Worm (Caenorhabditis elegans) whole organism, late embryonic: Measurements from ENCODE around the gene W03D2.9.

Experiments
- F13H6.1 ChIP-seq: sonication (generic microtip); optimal IDR thresholded peaks from 2 replicates; lab custom pipeline; 2016; ENCODE audit warnings: missing genetic modification characterization, missing compliant biosample characterization
- K02D7.2 ChIP-seq: sonication (generic microtip); optimal IDR thresholded peaks from 2 replicates; lab custom pipeline; 2017; ENCODE audit warnings: mild to moderate bottlenecking, missing genetic modification characterization, missing compliant biosample characterization
- T23F11.4 ChIP-seq: fragments of 200-800 bp; sonication (Bioruptor generic); optimal IDR thresholded peaks from 2 replicates; lab custom pipeline; 2018; ENCODE audit warnings: mild to moderate bottlenecking, missing genetic modification characterization, missing compliant biosample characterization
- Y22D7AL.16 ChIP-seq: sonication (generic microtip); optimal IDR thresholded peaks from 2 replicates; lab custom pipeline; 2016; ENCODE audit warnings: missing genetic modification characterization, missing compliant biosample characterization
- ahr-1 ChIP-seq: sonication (generic microtip); optimal IDR thresholded peaks from 2 replicates; lab custom pipeline; 2016; ENCODE audit warnings: missing genetic modification characterization, missing compliant biosample characterization
- ceh-2 ChIP-seq: sonication (generic microtip); optimal IDR thresholded peaks from 2 replicates; lab custom pipeline; 2016; ENCODE audit warnings: missing genotype, missing genetic modification characterization, missing compliant biosample characterization
- ceh-30 ChIP-seq: fragments of 150-350 bp; optimal IDR thresholded peaks from 2 replicates; lab custom pipeline; 2014; ENCODE audit warnings: missing biosample characterization, missing genetic modification characterization
- ceh-34 ChIP-seq: sonication (generic microtip); optimal IDR thresholded peaks from 2 replicates; lab custom pipeline; 2016; ENCODE audit warnings: mild to moderate bottlenecking, missing genetic modification characterization, missing compliant biosample characterization
- ceh-45 ChIP-seq: fragments of 200-800 bp; sonication (Bioruptor generic); IDR thresholded peaks from 2 replicates; pipeline ENCODE4 v1.3.6; 2022; ENCODE audit warnings: missing genetic modification reagents, missing genetic modification characterization, missing compliant biosample characterization
- ceh-48 ChIP-seq: sonication (generic microtip); optimal IDR thresholded peaks from 2 replicates; lab custom pipeline; 2016; ENCODE audit warnings: missing genetic modification characterization, inconsistent platforms, missing compliant biosample characterization
- ceh-6 ChIP-seq: fragments of 200-800 bp; sonication (Bioruptor generic); optimal IDR thresholded peaks from 2 replicates; lab custom pipeline; 2018; ENCODE audit warnings: mild to moderate bottlenecking, missing genetic modification characterization, missing compliant biosample characterization
- ceh-9 ChIP-seq: sonication (generic microtip); optimal IDR thresholded peaks from 2 replicates; lab custom pipeline; 2016; ENCODE audit warnings: mild to moderate bottlenecking, missing genetic modification characterization, inconsistent platforms, missing compliant biosample characterization
- dmd-4 ChIP-seq: sonication (generic microtip); optimal IDR thresholded peaks from 2 replicates; lab custom pipeline; 2016; ENCODE audit warnings: borderline replicate concordance, missing genetic modification characterization, missing compliant biosample characterization
- elt-2 ChIP-seq: sonication (generic microtip); optimal IDR thresholded peaks from 2 replicates; lab custom pipeline; 2016; ENCODE audit warnings: missing genetic modification reagents, missing genetic modification characterization, missing compliant biosample characterization
- elt-4 ChIP-seq: sonication (generic microtip); optimal IDR thresholded peaks from 2 replicates; lab custom pipeline; 2016; ENCODE audit warnings: missing genetic modification characterization, missing compliant biosample characterization
- ets-4 ChIP-seq: sonication (generic microtip); optimal IDR thresholded peaks from 2 replicates; lab custom pipeline; 2016; ENCODE audit warnings: missing genetic modification characterization, missing compliant biosample characterization
- eyg-1 ChIP-seq: sonication (generic microtip); optimal IDR thresholded peaks from 2 replicates; lab custom pipeline; 2016; ENCODE audit warnings: missing genotype, missing genetic modification characterization, missing compliant biosample characterization
- fax-1 ChIP-seq: sonication (generic microtip); optimal IDR thresholded peaks from 2 replicates; lab custom pipeline; 2016; ENCODE audit warnings: missing genotype, missing genetic modification characterization, missing compliant biosample characterization
- fkh-10 ChIP-seq: fragments of 150-350 bp; optimal IDR thresholded peaks from 2 replicates; lab custom pipeline; 2014; ENCODE audit warnings: missing biosample characterization, missing genetic modification reagents, missing genetic modification characterization
- gmeb-2 ChIP-seq: sonication (generic microtip); optimal IDR thresholded peaks from 2 replicates; lab custom pipeline; 2016; ENCODE audit warnings: missing genetic modification characterization, inconsistent platforms, missing compliant biosample characterization
- hlh-13 ChIP-seq: fragments of 200-800 bp; sonication (Bioruptor generic); optimal IDR thresholded peaks from 2 replicates; lab custom pipeline; 2018; ENCODE audit warnings: mild to moderate bottlenecking, missing genetic modification characterization, missing compliant biosample characterization
- hlh-15 ChIP-seq: sonication (generic microtip); optimal IDR thresholded peaks from 2 replicates; lab custom pipeline; 2016; ENCODE audit warnings: missing genetic modification characterization, missing compliant biosample characterization
- hlh-8 ChIP-seq: sonication (generic microtip); optimal IDR thresholded peaks from 2 replicates; lab custom pipeline; 2016; ENCODE audit warnings: missing genotype, missing genetic modification characterization, missing compliant biosample characterization
- lin-11 ChIP-seq: fragments of 200-800 bp; sonication (Bioruptor generic); optimal IDR thresholded peaks from 2 replicates; lab custom pipeline; 2018; ENCODE audit warnings: mild to moderate bottlenecking, missing genetic modification characterization, missing compliant biosample characterization
- nfya-1 ChIP-seq: sonication (generic microtip); optimal IDR thresholded peaks from 2 replicates; lab custom pipeline; 2017; ENCODE audit warnings: missing genetic modification characterization, mild to moderate bottlenecking, missing compliant biosample characterization, antibody characterized with exemption, moderate library complexity
- nhr-232 ChIP-seq: sonication (generic microtip); optimal IDR thresholded peaks from 2 replicates; lab custom pipeline; 2016; ENCODE audit warnings: missing genetic modification characterization, missing compliant biosample characterization
- odd-2 ChIP-seq: sonication (generic microtip); optimal IDR thresholded peaks from 2 replicates; lab custom pipeline; 2017; ENCODE audit warnings: antibody characterized with exemption, mild to moderate bottlenecking, missing genetic modification characterization, missing compliant biosample characterization
- pag-3 ChIP-seq: sonication (generic microtip); optimal IDR thresholded peaks from 2 replicates; lab custom pipeline; 2016; ENCODE audit warnings: missing compliant biosample characterization, missing genetic modification characterization, borderline replicate concordance
- pax-1 ChIP-seq: fragments of 150-350 bp; optimal IDR thresholded peaks from 2 replicates; lab custom pipeline; 2014; ENCODE audit warnings: missing biosample characterization, missing genetic modification characterization
- pha-2 ChIP-seq: sonication (generic microtip); optimal IDR thresholded peaks from 2 replicates; lab custom pipeline; 2017; ENCODE audit warnings: mild to moderate bottlenecking, missing genetic modification characterization, missing compliant biosample characterization
- pqm-1 ChIP-seq: sonication (generic microtip); optimal IDR thresholded peaks from 2 replicates; lab custom pipeline; 2016; ENCODE audit warnings: missing genetic modification characterization, missing compliant biosample characterization
- pros-1 ChIP-seq: fragments of 150-350 bp; optimal IDR thresholded peaks from 2 replicates; lab custom pipeline; 2014; ENCODE audit warnings: missing biosample characterization, missing genetic modification reagents, missing genetic modification characterization
- rnt-1 ChIP-seq: sonication (generic microtip); optimal IDR thresholded peaks from 2 replicates; lab custom pipeline; 2016; ENCODE audit warnings: missing genetic modification characterization, missing compliant biosample characterization
- sox-4 ChIP-seq: sonication (generic microtip); optimal IDR thresholded peaks from 2 replicates; lab custom pipeline; 2017; ENCODE audit warnings: mild to moderate bottlenecking, missing genetic modification characterization, inconsistent platforms, missing compliant biosample characterization
- unc-55 ChIP-seq: sonication (generic microtip); optimal IDR thresholded peaks from 2 replicates; lab custom pipeline; 2017; ENCODE audit warnings: missing biosample characterization, missing genetic modification reagents, missing genetic modification characterization
- unc-86 ChIP-seq: sonication (generic microtip); optimal IDR thresholded peaks from 2 replicates; lab custom pipeline; 2016; ENCODE audit warnings: missing genetic modification characterization, missing compliant biosample characterization

The W03D2.9 gene

ce11 chrIV:4117432-4117831 lies 42.9 kb upstream of the W03D2.9 start, which contains the start of gene drd-50:
Gene drd-50, plus strand, starts transcription at chrIV:4117732.
- TF ChIP-seq nhr-232 (tag; lab: Kevin White, UChicago), result no peak
- TF ChIP-seq gmeb-2 (tag; lab: Kevin White, UChicago), result no peak
- no peak for TF ChIP-seq fkh-10 (GFP tag; lab: Kevin White, UChicago)
- no peak for TF ChIP-seq ets-4
- no peak for TF ChIP-seq unc-86 (tag; lab: Kevin White, UChicago)
- no peak for TF ChIP-seq ceh-30 (tag; lab: Kevin White, UChicago)
- TF ChIP-seq odd-2, result no peak

DNA sequence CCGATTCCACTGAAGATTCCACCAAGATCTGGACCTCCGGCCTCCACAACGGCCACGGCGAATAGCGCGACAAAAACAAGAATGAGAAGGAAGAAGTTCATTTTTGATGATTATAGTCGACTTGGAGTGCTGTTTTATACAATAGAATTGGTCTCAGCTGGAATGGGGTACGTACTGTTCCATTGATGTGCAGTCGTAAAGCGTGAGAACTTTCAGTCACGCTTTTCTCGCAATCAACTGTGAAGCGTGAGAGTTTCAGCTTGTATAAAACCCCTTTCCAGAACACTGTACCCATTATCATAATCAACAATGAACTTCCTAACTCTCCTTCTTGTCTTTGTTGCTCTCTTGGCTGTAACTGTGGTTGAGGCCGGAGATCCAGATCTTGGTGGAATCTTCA lies 41.1 kb upstream of the W03D2.9 start, which contains the start of the genes F49F1.4 and F49F1.2:
F49F1.4 (minus strand) TSS at position 101 of the 400 bp plus-strand sequence.
F49F1.2 (plus strand) TSS at position 310 of the 400 bp plus-strand sequence.
- no peak for TF ChIP-seq hlh-15 (tag; lab: Kevin White, UChicago)
- no peak for TF ChIP-seq ets-4
- no peak for TF ChIP-seq pag-3
- TF ChIP-seq ceh-9 (tag; lab: Kevin White, UChicago), result no peak
- TF ChIP-seq ceh-30 (tag; lab: Kevin White, UChicago), result no peak
- no peak for TF ChIP-seq K02D7.2 (tag; lab: Kevin White, UChicago)
- TF ChIP-seq nfya-1 (tag; lab: Kevin White, UChicago), result no peak
- no peak for TF ChIP-seq F13H6.1 (tag; lab: Kevin White, UChicago)
- TF ChIP-seq ceh-2 (tag; lab: Kevin White, UChicago), result no peak
- TF ChIP-seq gmeb-2 (tag; lab: Kevin White, UChicago), result no peak
- TF ChIP-seq ceh-48 (tag; lab: Kevin White, UChicago), result no peak
- no peak for TF ChIP-seq pha-2 (tag; lab: Kevin White, UChicago)
- TF ChIP-seq odd-2, result no peak
- no peak for TF ChIP-seq pax-1 (tag; lab: Kevin White, UChicago)
- TF ChIP-seq, all 69 proteins: peak for 0

ce11 chrIV:4114526-4114925 lies 40.0 kb upstream of the W03D2.9 start, which contains the start of gene F49F1.15:
Gene F49F1.15, minus strand, starts transcription at chrIV:4114626.
- TF ChIP-seq gmeb-2 (tag; lab: Kevin White, UChicago), result no peak
- no peak for TF ChIP-seq ceh-45 (GFP tag; lab: Robert Waterston, UW)
- TF ChIP-seq unc-55 (GFP tag; lab: Kevin White, UChicago), result no peak
- no peak for TF ChIP-seq sox-4 (tag; lab: Kevin White, UChicago)
- TF ChIP-seq elt-2, result no peak
- no peak for TF ChIP-seq pha-2 (tag; lab: Kevin White, UChicago)
- no peak for TF ChIP-seq elt-4 (tag; lab: Kevin White, UChicago)
- no peak for TF ChIP-seq eyg-1 (tag; lab: Kevin White, UChicago)

DNA sequence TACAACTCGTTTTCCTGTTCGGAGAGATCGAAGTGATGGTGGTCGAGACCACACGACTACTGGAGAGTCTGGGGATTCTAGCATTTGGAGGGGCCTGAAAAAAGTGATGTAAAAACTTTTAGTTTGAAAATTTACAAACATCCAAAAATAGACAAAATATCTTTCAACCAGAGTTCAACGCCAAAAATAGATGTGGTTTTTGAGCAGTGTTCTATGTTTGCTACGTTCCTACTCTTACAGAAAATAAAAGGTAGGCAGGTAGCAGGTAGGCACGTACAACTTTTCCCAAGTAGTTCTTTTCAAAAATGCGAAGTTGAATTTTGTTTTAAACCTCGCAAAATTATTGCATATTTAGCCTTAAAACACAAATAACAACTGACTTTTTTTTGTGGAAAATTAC lies 37.9 kb upstream of the W03D2.9 start, which contains the start of gene F49F1.14:
F49F1.14 (minus strand) TSS at position 101 of the 400 bp plus-strand sequence.
- TF ChIP-seq ahr-1 (tag; lab: Kevin White, UChicago) (no peak), T23F11.4 (GFP tag; lab: Kevin White, UChicago) (no peak), fax-1 (tag; lab: Kevin White, UChicago) (no peak), rnt-1 (tag; lab: Kevin White, UChicago) (no peak)

ce11 chrIV:4108767-4109166 lies 34.3 kb upstream of the W03D2.9 start, which contains the start of gene C35B1.7:
Gene C35B1.7, plus strand, starts transcription at chrIV:4109067.
- TF ChIP-seq gmeb-2 (tag; lab: Kevin White, UChicago) (no peak), pqm-1 (tag; lab: Kevin White, UChicago) (no peak), lin-11 (no peak), dmd-4 (tag; lab: Kevin White, UChicago) (no peak), hlh-8 (no peak), pros-1 (tag; lab: Kevin White, UChicago) (no peak), ceh-34 (no peak), ets-4 (no peak), ceh-6 (GFP tag; lab: Kevin White, UChicago) (no peak), hlh-13 (no peak), Y22D7AL.16 (tag; lab: Kevin White, UChicago) (no peak)
- TF ChIP-seq, all 69 proteins: peak for 0
